Worm (Caenorhabditis elegans): ENCODE results near the gene F28B12.1.

The F28B12.1 gene

ce11 chrII:5918149-5918697 is 24.5 kb upstream of the F28B12.1 start, which contains the start of gene ptp-2 (continued):
- no peak for TF ChIP-seq mdl-1 (tag; optimal IDR thresholded peaks at IDR 0.05)
- no peak for TF ChIP-seq unc-62 (GFP tag; optimal IDR thresholded peaks at IDR 0.05)
- no peak for TF ChIP-seq snpc-4 (tag; optimal IDR thresholded peaks at IDR 0.05)
- TF ChIP-seq unc-55 (GFP tag; optimal IDR thresholded peaks at IDR 0.05) = peak; percentile 48
- TF ChIP-seq sma-9 (GFP tag; optimal IDR thresholded peaks at IDR 0.05) = no peak
- TF ChIP-seq sma-9 (tag; optimal IDR thresholded peaks at IDR 0.05) = no peak
- no peak for TF ChIP-seq peb-1 (tag; optimal IDR thresholded peaks at IDR 0.05)
- TF ChIP-seq fos-1 (tag; optimal IDR thresholded peaks at IDR 0.05) = no peak
- TF ChIP-seq aly-2 (tag; optimal IDR thresholded peaks at IDR 0.05) = no peak
- no peak for TF ChIP-seq zag-1 (tag; optimal IDR thresholded peaks at IDR 0.05)
- TF ChIP-seq ZK546.5 (tag; optimal IDR thresholded peaks at IDR 0.05) = no peak
- peak; percentile 49 for TF ChIP-seq ztf-4 (tag; optimal IDR thresholded peaks at IDR 0.05)
- peak; percentile 38 for TF ChIP-seq nhr-129 (tag; optimal IDR thresholded peaks at IDR 0.05)
- peak in 1 of 2 experiments; percentile 66 for TF ChIP-seq lsy-2 (tag; optimal IDR thresholded peaks at IDR 0.05)
- no peak for TF ChIP-seq egl-27 (tag; optimal IDR thresholded peaks at IDR 0.05)
- no peak for TF ChIP-seq nhr-11 (tag; optimal IDR thresholded peaks at IDR 0.05)

- TF ChIP-seq ama-1 (optimal IDR thresholded peaks at IDR 0.05) (no peak), dmd-4 (tag; optimal IDR thresholded peaks at IDR 0.05) (no peak), peb-1 (tag; optimal IDR thresholded peaks at IDR 0.05) (no peak), sma-9 (GFP tag; optimal IDR thresholded peaks at IDR 0.05) (no peak), sma-9 (tag; optimal IDR thresholded peaks at IDR 0.05) (no peak), ZK546.5 (tag; optimal IDR thresholded peaks at IDR 0.05) (no peak), nhr-12 (tag; optimal IDR thresholded peaks at IDR 0.05) (no peak), blmp-1 (tag; optimal IDR thresholded peaks at IDR 0.05; ENCODE audit: insufficient read depth) (no peak), snpc-4 (tag; optimal IDR thresholded peaks at IDR 0.05) (no peak), mdl-1 (tag; optimal IDR thresholded peaks at IDR 0.05) (no peak), lsy-2 (tag; optimal IDR thresholded peaks at IDR 0.05) (no peak), C34F6.9 (tag; optimal IDR thresholded peaks at IDR 0.05) (no peak), nhr-129 (tag; optimal IDR thresholded peaks at IDR 0.05) (no peak), lin-13 (GFP tag; optimal IDR thresholded peaks at IDR 0.05) (no peak), sma-3 (GFP tag; optimal IDR thresholded peaks at IDR 0.05) (no peak), elt-1 (tag; optimal IDR thresholded peaks at IDR 0.05) (no peak), alr-1 (tag; optimal IDR thresholded peaks at IDR 0.05) (no peak), sem-4 (tag; optimal IDR thresholded peaks at IDR 0.05) (no peak), R02D3.7 (tag; optimal IDR thresholded peaks at IDR 0.05) (no peak), nhr-237 (tag; optimal IDR thresholded peaks at IDR 0.05) (no peak), ztf-4 (tag; optimal IDR thresholded peaks at IDR 0.05) (no peak)
Observed at ce11 chrII:5921620-5922019, 21.1 kb upstream of the F28B12.1 start, which contains the start of gene vrk-1. Gene vrk-1, plus strand, starts transcription at chrII:5921967.

ce11 chrII:5928502-5928901 is 14.2 kb upstream of the F28B12.1 start, which contains the start of gene egl-44:
Gene egl-44, plus strand, starts transcription at chrII:5928802.
- TF ChIP-seq ztf-4 (tag; optimal IDR thresholded peaks at IDR 0.05) = no peak
- no peak for TF ChIP-seq gmeb-1 (tag; optimal IDR thresholded peaks at IDR 0.05)
- no peak for TF ChIP-seq nhr-25 (tag; optimal IDR thresholded peaks at IDR 0.05)
- no peak for TF ChIP-seq lin-13 (GFP tag; optimal IDR thresholded peaks at IDR 0.05)
- TF ChIP-seq nhr-6 (tag; optimal IDR thresholded peaks at IDR 0.05) = no peak
- no peak for TF ChIP-seq ztf-11 (tag; optimal IDR thresholded peaks at IDR 0.05)
- no peak for TF ChIP-seq sma-9 (GFP tag; optimal IDR thresholded peaks at IDR 0.05)
- no peak for TF ChIP-seq sma-9 (tag; optimal IDR thresholded peaks at IDR 0.05)
- TF ChIP-seq R02D3.7 (tag; optimal IDR thresholded peaks at IDR 0.05) = no peak
- no peak for TF ChIP-seq alr-1 (tag; optimal IDR thresholded peaks at IDR 0.05)
- TF ChIP-seq nhr-77 (tag; optimal IDR thresholded peaks at IDR 0.05) = no peak
- TF ChIP-seq unc-62 (GFP tag; optimal IDR thresholded peaks at IDR 0.05) = no peak
- no peak for TF ChIP-seq fos-1 (tag; optimal IDR thresholded peaks at IDR 0.05)
- TF ChIP-seq ceh-16 (tag; optimal IDR thresholded peaks at IDR 0.05) = no peak
- no peak for TF ChIP-seq nhr-23 (tag; optimal IDR thresholded peaks at IDR 0.05)
- no peak for TF ChIP-seq elt-3 (tag; optimal IDR thresholded peaks at IDR 0.05)
- no peak for TF ChIP-seq lin-39 (tag; optimal IDR thresholded peaks at IDR 0.05)

- TF ChIP-seq fos-1 (tag; optimal IDR thresholded peaks at IDR 0.05) (peak; percentile 99), nhr-23 (tag; optimal IDR thresholded peaks at IDR 0.05) (no peak), lsy-2 (tag; optimal IDR thresholded peaks at IDR 0.05) (peak in 1 of 2 experiments; percentile 8), skn-1 (tag; optimal IDR thresholded peaks at IDR 0.05) (peak; percentile 81), nhr-12 (tag; optimal IDR thresholded peaks at IDR 0.05) (no peak), nhr-129 (tag; optimal IDR thresholded peaks at IDR 0.05) (peak; percentile 44), crh-2 (tag; optimal IDR thresholded peaks at IDR 0.05) (peak; percentile 63), nhr-6 (tag; optimal IDR thresholded peaks at IDR 0.05) (no peak), mbf-1 (tag; optimal IDR thresholded peaks at IDR 0.05) (no peak), sem-4 (tag; optimal IDR thresholded peaks at IDR 0.05) (no peak), ztf-11 (tag; optimal IDR thresholded peaks at IDR 0.05) (no peak), lin-11 (tag; optimal IDR thresholded peaks at IDR 0.05) (no peak), sma-9 (GFP tag; optimal IDR thresholded peaks at IDR 0.05) (peak; percentile 46), sma-9 (tag; optimal IDR thresholded peaks at IDR 0.05) (no peak), mab-5 (tag; optimal IDR thresholded peaks at IDR 0.05) (no peak), Y55F3AM.14 (GFP tag; optimal IDR thresholded peaks at IDR 0.05) (no peak), peb-1 (tag; optimal IDR thresholded peaks at IDR 0.05) (no peak), sma-3 (GFP tag; optimal IDR thresholded peaks at IDR 0.05) (no peak), nhr-10 (tag; optimal IDR thresholded peaks at IDR 0.05) (no peak), nhr-25 (tag; optimal IDR thresholded peaks at IDR 0.05) (no peak), nhr-11 (tag; optimal IDR thresholded peaks at IDR 0.05) (no peak), snpc-4 (tag; optimal IDR thresholded peaks at IDR 0.05) (no peak), unc-39 (tag; optimal IDR thresholded peaks at IDR 0.05) (no peak), R02D3.7 (tag; optimal IDR thresholded peaks at IDR 0.05) (no peak)
Observed at ce11 chrII:5930095-5930653, 12.6 kb upstream of the F28B12.1 start.

All from whole organism, L2 larva.